Fruit fly (Drosophila melanogaster) whole organism, embryonic: ENCODE data around the gene Dnai2.

ENCODE experiments used
- Blimp-1 ChIP-seq: fragments of 200-800 bp; sonication (Bioruptor generic); optimal IDR thresholded peaks from 3 replicates; lab custom pipeline; 2018; ENCODE audit warnings: missing biosample characterization, missing genetic modification characterization, mild to moderate bottlenecking, moderate library complexity, missing genetic modification reagents
- CG10366 ChIP-seq: fragments of 200-800 bp; sonication (Bioruptor generic); IDR thresholded peaks from 2 replicates; pipeline ENCODE4 v1.3.6; 2022; ENCODE audit warnings: missing biosample characterization, missing genetic modification characterization
- CG14860 ChIP-seq: fragments of 200-800 bp; sonication (Bioruptor generic); IDR thresholded peaks from 3 replicates; pipeline ENCODE4 v1.3.6; 2022; ENCODE audit warnings: missing biosample characterization, missing genetic modification characterization; ENCODE audit not compliant: partially characterized antibody
- CHES-1-like ChIP-seq: fragments of 200-800 bp; sonication (Bioruptor generic); optimal IDR thresholded peaks from 2 replicates; lab custom pipeline; 2016; ENCODE audit warnings: missing biosample characterization, missing genetic modification characterization
- E2f2 ChIP-seq: fragments of 200-800 bp; sonication (Bioruptor generic); IDR thresholded peaks from 2 replicates; pipeline ENCODE4 v1.3.6; 2022; ENCODE audit warnings: missing biosample characterization, missing genetic modification characterization
- cg ChIP-seq: fragments of 200-800 bp; sonication (Bioruptor generic); optimal IDR thresholded peaks from 3 replicates; lab custom pipeline; 2019; ENCODE audit warnings: missing biosample characterization, mild to moderate bottlenecking, missing genetic modification characterization, moderate library complexity
- en ChIP-seq: fragments of 200-800 bp; sonication (Bioruptor generic); optimal IDR thresholded peaks from 2 replicates; lab custom pipeline; 2016; ENCODE audit warnings: missing biosample characterization, missing genetic modification characterization
- esg ChIP-seq: fragments of 200-800 bp; sonication (Bioruptor generic); conservative IDR thresholded peaks from 2 replicates; pipeline ENCODE4 v1.3.6; 2022; ENCODE audit warnings: missing biosample characterization, missing genetic modification characterization
- ind ChIP-seq: fragments of 200-800 bp; sonication (Bioruptor generic); optimal IDR thresholded peaks from 3 replicates; lab custom pipeline; 2016; ENCODE audit warnings: missing biosample characterization, missing genetic modification characterization
- mld ChIP-seq: fragments of 200-800 bp; sonication (Bioruptor generic); IDR thresholded peaks from 3 replicates; pipeline ENCODE4 v1.3.6; 2022; ENCODE audit warnings: missing biosample characterization, missing genetic modification characterization; ENCODE audit not compliant: partially characterized antibody
- sens-2 ChIP-seq: fragments of 200-800 bp; sonication (Bioruptor generic); IDR thresholded peaks from 2 replicates; pipeline ENCODE4 v1.3.6; 2022; ENCODE audit warnings: missing biosample characterization, missing genetic modification characterization

DNA sequence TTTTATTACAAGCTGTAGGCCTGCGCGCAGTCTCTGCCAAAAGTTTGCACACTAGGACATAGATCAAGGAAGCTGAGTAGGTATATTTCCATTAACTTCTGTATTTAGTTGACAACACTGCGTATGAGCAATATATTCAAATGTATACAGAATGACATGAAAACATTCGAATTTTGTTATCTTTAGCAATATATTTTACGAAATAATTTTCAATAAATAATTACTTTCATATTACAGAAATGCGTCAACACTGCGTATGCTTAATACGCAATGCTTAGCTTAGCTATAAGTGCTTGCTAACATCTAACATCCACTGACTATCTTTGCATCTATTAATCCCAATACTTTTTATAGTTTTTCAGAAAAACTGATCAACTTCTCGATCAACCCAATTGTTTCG is 17.3 kb upstream of the Dnai2 start:
- TF ChIP-seq CHES-1-like (no peak), CG14860 (GFP tag; lab: Robert Waterston, UW) (no peak), esg (GFP tag; lab: Robert Waterston, UW) (no peak), sens-2 (no peak), CG10366 (no peak), E2f2 (GFP tag; lab: Robert Waterston, UW) (no peak), mld (GFP tag; lab: Robert Waterston, UW) (no peak), cg (GFP tag; lab: Kevin White, UChicago) (no peak), Blimp-1 (GFP tag; lab: Kevin White, UChicago) (no peak), en (GFP tag; lab: Kevin White, UChicago) (no peak), ind (GFP tag; lab: Kevin White, UChicago) (no peak)
